Worm (Caenorhabditis elegans) whole organism, late embryonic: ENCODE results near the gene C24F3.2.

Experiments
- F13H6.1 ChIP-seq: sonication (generic microtip); optimal IDR thresholded peaks from 2 replicates; lab custom pipeline; 2016; ENCODE audit warnings: missing genetic modification characterization, missing compliant biosample characterization
- T23F11.4 ChIP-seq: fragments of 200-800 bp; sonication (Bioruptor generic); optimal IDR thresholded peaks from 2 replicates; lab custom pipeline; 2018; ENCODE audit warnings: mild to moderate bottlenecking, missing genetic modification characterization, missing compliant biosample characterization
- ahr-1 ChIP-seq: sonication (generic microtip); optimal IDR thresholded peaks from 2 replicates; lab custom pipeline; 2016; ENCODE audit warnings: missing genetic modification characterization, missing compliant biosample characterization
- ceh-18 ChIP-seq: sonication (generic microtip); optimal IDR thresholded peaks from 2 replicates; lab custom pipeline; 2016; ENCODE audit warnings: missing genetic modification characterization, missing compliant biosample characterization
- ceh-19 ChIP-seq: fragments of 200-800 bp; sonication (Bioruptor generic); optimal IDR thresholded peaks from 2 replicates; lab custom pipeline; 2018; ENCODE audit warnings: mild to moderate bottlenecking, missing genetic modification characterization, missing compliant biosample characterization
- ceh-22 ChIP-seq: sonication (generic microtip); optimal IDR thresholded peaks from 2 replicates; lab custom pipeline; 2017; ENCODE audit warnings: missing biosample characterization, missing genetic modification characterization
- ceh-24 ChIP-seq: sonication (generic microtip); optimal IDR thresholded peaks from 2 replicates; lab custom pipeline; 2016; ENCODE audit warnings: mild to moderate bottlenecking, missing genetic modification characterization, missing compliant biosample characterization
- ceh-30 ChIP-seq: fragments of 150-350 bp; optimal IDR thresholded peaks from 2 replicates; lab custom pipeline; 2014; ENCODE audit warnings: missing biosample characterization, missing genetic modification characterization
- ceh-45 ChIP-seq: fragments of 200-800 bp; sonication (Bioruptor generic); IDR thresholded peaks from 2 replicates; pipeline ENCODE4 v1.3.6; 2022; ENCODE audit warnings: missing genetic modification reagents, missing genetic modification characterization, missing compliant biosample characterization
- ceh-6 ChIP-seq: fragments of 200-800 bp; sonication (Bioruptor generic); optimal IDR thresholded peaks from 2 replicates; lab custom pipeline; 2018; ENCODE audit warnings: mild to moderate bottlenecking, missing genetic modification characterization, missing compliant biosample characterization
- ceh-9 ChIP-seq: sonication (generic microtip); optimal IDR thresholded peaks from 2 replicates; lab custom pipeline; 2016; ENCODE audit warnings: mild to moderate bottlenecking, missing genetic modification characterization, inconsistent platforms, missing compliant biosample characterization
- che-1 ChIP-seq: sonication (generic microtip); optimal IDR thresholded peaks from 2 replicates; lab custom pipeline; 2016; ENCODE audit warnings: mild to moderate bottlenecking, missing genetic modification characterization, missing compliant biosample characterization
- dmd-4 ChIP-seq: sonication (generic microtip); optimal IDR thresholded peaks from 2 replicates; lab custom pipeline; 2016; ENCODE audit warnings: borderline replicate concordance, missing genetic modification characterization, missing compliant biosample characterization
- dve-1 ChIP-seq: sonication (generic microtip); optimal IDR thresholded peaks from 2 replicates; lab custom pipeline; 2017; ENCODE audit warnings: antibody characterized with exemption, mild to moderate bottlenecking, missing genetic modification characterization, missing compliant biosample characterization
- elt-2 ChIP-seq: sonication (generic microtip); optimal IDR thresholded peaks from 2 replicates; lab custom pipeline; 2016; ENCODE audit warnings: missing genetic modification reagents, missing genetic modification characterization, missing compliant biosample characterization
- ets-4 ChIP-seq: sonication (generic microtip); optimal IDR thresholded peaks from 2 replicates; lab custom pipeline; 2016; ENCODE audit warnings: missing genetic modification characterization, missing compliant biosample characterization
- fax-1 ChIP-seq: sonication (generic microtip); optimal IDR thresholded peaks from 2 replicates; lab custom pipeline; 2016; ENCODE audit warnings: missing genotype, missing genetic modification characterization, missing compliant biosample characterization
- fkh-10 ChIP-seq: fragments of 150-350 bp; optimal IDR thresholded peaks from 2 replicates; lab custom pipeline; 2014; ENCODE audit warnings: missing biosample characterization, missing genetic modification reagents, missing genetic modification characterization
- gmeb-2 ChIP-seq: sonication (generic microtip); optimal IDR thresholded peaks from 2 replicates; lab custom pipeline; 2016; ENCODE audit warnings: missing genetic modification characterization, inconsistent platforms, missing compliant biosample characterization
- hlh-13 ChIP-seq: fragments of 200-800 bp; sonication (Bioruptor generic); optimal IDR thresholded peaks from 2 replicates; lab custom pipeline; 2018; ENCODE audit warnings: mild to moderate bottlenecking, missing genetic modification characterization, missing compliant biosample characterization
- hlh-15 ChIP-seq: sonication (generic microtip); optimal IDR thresholded peaks from 2 replicates; lab custom pipeline; 2016; ENCODE audit warnings: missing genetic modification characterization, missing compliant biosample characterization
- hlh-8 ChIP-seq: sonication (generic microtip); optimal IDR thresholded peaks from 2 replicates; lab custom pipeline; 2016; ENCODE audit warnings: missing genotype, missing genetic modification characterization, missing compliant biosample characterization
- mec-3 ChIP-seq: sonication (generic microtip); optimal IDR thresholded peaks from 2 replicates; lab custom pipeline; 2016; ENCODE audit warnings: borderline replicate concordance, missing genetic modification characterization, missing compliant biosample characterization
- nfya-1 ChIP-seq: sonication (generic microtip); optimal IDR thresholded peaks from 2 replicates; lab custom pipeline; 2017; ENCODE audit warnings: missing genetic modification characterization, mild to moderate bottlenecking, missing compliant biosample characterization, antibody characterized with exemption, moderate library complexity
- nhr-11 ChIP-seq: fragments of 150-350 bp; optimal IDR thresholded peaks from 2 replicates; lab custom pipeline; 2014; ENCODE audit warnings: missing biosample characterization, missing genetic modification characterization
- nhr-232 ChIP-seq: sonication (generic microtip); optimal IDR thresholded peaks from 2 replicates; lab custom pipeline; 2016; ENCODE audit warnings: missing genetic modification characterization, missing compliant biosample characterization
- pag-3 ChIP-seq: sonication (generic microtip); optimal IDR thresholded peaks from 2 replicates; lab custom pipeline; 2016; ENCODE audit warnings: missing compliant biosample characterization, missing genetic modification characterization, borderline replicate concordance
- pha-4 ChIP-seq: fragments of 150-350 bp; optimal IDR thresholded peaks from 2 replicates; lab custom pipeline; 2018; ENCODE audit warnings: missing biosample characterization, missing genetic modification reagents, missing genetic modification characterization
- sdc-2 ChIP-seq: sonication (generic microtip); optimal IDR thresholded peaks from 2 replicates; lab custom pipeline; 2016; ENCODE audit warnings: missing genotype, missing genetic modification characterization, missing compliant biosample characterization
- tbx-2 ChIP-seq: sonication (generic microtip); optimal IDR thresholded peaks from 2 replicates; lab custom pipeline; 2016; ENCODE audit warnings: missing genetic modification characterization, missing compliant biosample characterization
- tbx-7 ChIP-seq: sonication (generic microtip); optimal IDR thresholded peaks from 2 replicates; lab custom pipeline; 2016; ENCODE audit warnings: missing genotype, missing genetic modification characterization, missing compliant biosample characterization
- ttx-3 ChIP-seq: sonication (generic microtip); optimal IDR thresholded peaks from 2 replicates; lab custom pipeline; 2016; ENCODE audit warnings: missing genetic modification reagents, missing genetic modification characterization, missing compliant biosample characterization
- unc-3 ChIP-seq, 2 experiments: fragments of 200-800 bp in 1 of 2; sonication (Bioruptor generic) in 1 of 2; sonication (generic microtip) in 1 of 2; conservative IDR thresholded peaks in 1 of 2; optimal IDR thresholded peaks in 1 of 2; 2 replicates each; pipeline versions ENCODE4 v1.3.6 to Lab custom; 2016 to 2022; ENCODE audit warnings: missing compliant biosample characterization in 2 of 2, missing genetic modification characterization in 2 of 2, missing genetic modification reagents in 1 of 2
- unc-42 ChIP-seq: sonication (generic microtip); optimal IDR thresholded peaks from 2 replicates; lab custom pipeline; 2016; ENCODE audit warnings: missing genotype, missing genetic modification characterization, missing compliant biosample characterization
- unc-55 ChIP-seq: sonication (generic microtip); optimal IDR thresholded peaks from 2 replicates; lab custom pipeline; 2017; ENCODE audit warnings: missing biosample characterization, missing genetic modification reagents, missing genetic modification characterization
- unc-86 ChIP-seq: sonication (generic microtip); optimal IDR thresholded peaks from 2 replicates; lab custom pipeline; 2016; ENCODE audit warnings: missing genetic modification characterization, missing compliant biosample characterization
- ztf-16 ChIP-seq: sonication (generic microtip); optimal IDR thresholded peaks from 2 replicates; lab custom pipeline; 2017; ENCODE audit warnings: missing genetic modification characterization, missing compliant biosample characterization

C24F3.2 gene

ce11 chrIV:10236106-10236505 lies 13.8 kb downstream of the C24F3.2 start:
- TF ChIP-seq ceh-6 (GFP tag; lab: Kevin White, UChicago) (no peak), ceh-30 (no peak), nhr-11 (no peak), nhr-232 (tag; lab: Kevin White, UChicago) (no peak), ceh-22 (tag; lab: Kevin White, UChicago) (no peak), che-1 (tag; lab: Kevin White, UChicago) (no peak), ets-4 (no peak), T23F11.4 (GFP tag; lab: Kevin White, UChicago) (no peak), ceh-18 (tag; lab: Kevin White, UChicago) (no peak), unc-3 (GFP tag; conservative IDR thresholded peaks at IDR 0.05; lab: Robert Waterston, UW) (no peak), unc-3 (tag; optimal IDR thresholded peaks at IDR 0.05; lab: Kevin White, UChicago) (no peak), pag-3 (tag; lab: Kevin White, UChicago) (no peak), pha-4 (no peak), unc-86 (tag; lab: Kevin White, UChicago) (no peak), ahr-1 (tag; lab: Kevin White, UChicago) (no peak), ttx-3 (tag; lab: Kevin White, UChicago) (no peak), ztf-16 (tag; lab: Kevin White, UChicago) (no peak), fkh-10 (GFP tag; lab: Kevin White, UChicago) (no peak), hlh-13 (GFP tag; lab: Kevin White, UChicago) (no peak), tbx-7 (tag; lab: Kevin White, UChicago) (no peak)

- TF ChIP-seq ceh-19 (no peak), sdc-2 (tag; lab: Kevin White, UChicago) (no peak), ceh-24 (tag; lab: Kevin White, UChicago) (no peak), elt-2 (tag; lab: Kevin White, UChicago) (peak; percentile 44), F13H6.1 (tag; lab: Kevin White, UChicago) (no peak), gmeb-2 (tag; lab: Kevin White, UChicago) (no peak)
These were observed 16.7 kb downstream of the C24F3.2 start, which contains the start of gene ech-8 for ce11 chrIV:10239045-10239444. Gene ech-8, minus strand, starts transcription at chrIV:10239176.

ce11 chrIV:10241659-10242058 lies 19.3 kb downstream of the C24F3.2 start, which contains the start of gene lipl-7:
Gene lipl-7, minus strand, starts transcription at chrIV:10241823.
- no peak for TF ChIP-seq fkh-10 (GFP tag; lab: Kevin White, UChicago)

ce11 chrIV:10242458-10243123 lies 20.3 kb downstream of the C24F3.2 start:
- no peak for TF ChIP-seq unc-55
- no peak for TF ChIP-seq nfya-1 (tag; lab: Kevin White, UChicago)
- TF ChIP-seq ceh-45, result no peak
- TF ChIP-seq elt-2 (tag; lab: Kevin White, UChicago), result no peak
- TF ChIP-seq fax-1 (tag; lab: Kevin White, UChicago), result no peak
- TF ChIP-seq T23F11.4 (GFP tag; lab: Kevin White, UChicago), result no peak
- no peak for TF ChIP-seq hlh-15 (tag; lab: Kevin White, UChicago)
- no peak for TF ChIP-seq tbx-2
- TF ChIP-seq tbx-7 (tag; lab: Kevin White, UChicago), result no peak
- TF ChIP-seq fkh-10 (GFP tag; lab: Kevin White, UChicago), result no peak
- TF ChIP-seq dmd-4 (tag; lab: Kevin White, UChicago), result no peak
- no peak for TF ChIP-seq dve-1 (tag; lab: Kevin White, UChicago)
- TF ChIP-seq hlh-8 (tag; lab: Kevin White, UChicago), result no peak
- no peak for TF ChIP-seq ahr-1 (tag; lab: Kevin White, UChicago)
- no peak for TF ChIP-seq ceh-9
- no peak for TF ChIP-seq ceh-24 (tag; lab: Kevin White, UChicago)
- TF ChIP-seq unc-42 (tag; lab: Kevin White, UChicago), result no peak
- TF ChIP-seq hlh-13 (GFP tag; lab: Kevin White, UChicago), result no peak
- TF ChIP-seq mec-3 (tag; lab: Kevin White, UChicago), result no peak
- no peak for TF ChIP-seq nhr-232 (tag; lab: Kevin White, UChicago)
